Worm (Caenorhabditis elegans): ENCODE data around the gene ndnf-1.

ce11 chrIV:3044158-3044557 lies 15.4 kb upstream of the ndnf-1 start:
- TF ChIP-seq tra-1 (GFP tag; IDR thresholded peaks at IDR 0.05) (no peak), Y105C5A.15 (GFP tag; IDR thresholded peaks at IDR 0.05) (no peak), unc-62 (GFP tag; optimal IDR thresholded peaks at IDR 0.05 in 1 of 2) (no peak), unc-62 (tag; optimal IDR thresholded peaks at IDR 0.05) (no peak), ztf-11 (tag; optimal IDR thresholded peaks at IDR 0.05) (no peak), nhr-28 (tag; optimal IDR thresholded peaks at IDR 0.05) (no peak), aly-2 (tag; optimal IDR thresholded peaks at IDR 0.05) (no peak), dpl-1 (GFP tag; optimal IDR thresholded peaks at IDR 0.05) (no peak), nhr-76 (tag; optimal IDR thresholded peaks at IDR 0.05) (no peak)

Measured in whole organism, L4 larva.